Fruit fly (Drosophila melanogaster): Measurements from ENCODE around the gene sc.

DNA sequence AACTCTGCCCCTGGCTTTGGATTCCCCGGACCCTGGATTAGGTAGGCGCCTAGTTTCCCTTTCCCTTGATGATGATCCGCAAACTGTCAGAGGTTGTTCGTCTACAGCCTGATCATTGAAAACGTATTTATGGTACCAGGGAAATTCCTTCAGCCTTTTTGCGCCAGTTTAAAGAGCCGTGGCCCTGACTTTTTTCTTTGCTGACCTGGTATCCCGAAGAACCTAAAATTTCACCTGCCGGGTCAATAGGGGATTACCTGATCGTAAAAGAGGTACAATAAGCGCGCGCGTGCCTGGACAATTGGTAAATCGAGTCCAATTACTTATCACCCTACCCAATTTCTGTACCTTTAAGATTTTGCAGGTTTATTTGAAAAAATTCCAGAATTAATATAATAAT, 3.9 kb downstream of the sc start:
- TF ChIP-seq CG12605 (GFP tag; IDR thresholded peaks at IDR 0.05): no peak
- no peak for TF ChIP-seq CG8301 (tag; optimal IDR thresholded peaks at IDR 0.05)
- TF ChIP-seq CG9948 (tag; optimal IDR thresholded peaks at IDR 0.05): no peak
- no peak for TF ChIP-seq Snoo (tag; optimal IDR thresholded peaks at IDR 0.05)
- TF ChIP-seq CG8159 (tag; optimal IDR thresholded peaks at IDR 0.05): no peak
- TF ChIP-seq Pif1B (GFP tag; optimal IDR thresholded peaks at IDR 0.05): no peak
- no peak for TF ChIP-seq CG15710 (tag; optimal IDR thresholded peaks at IDR 0.05)
- TF ChIP-seq Pif1A (GFP tag; optimal IDR thresholded peaks at IDR 0.05): no peak
- no peak for TF ChIP-seq fd96Ca (GFP tag; IDR thresholded peaks at IDR 0.05)
- no peak for TF ChIP-seq CG14655 (GFP tag; optimal IDR thresholded peaks at IDR 0.05)
- TF ChIP-seq CG32121 (GFP tag; IDR thresholded peaks at IDR 0.05): no peak
- TF ChIP-seq Ets98B (GFP tag; IDR thresholded peaks at IDR 0.05): no peak
- no peak for TF ChIP-seq gl (tag; optimal IDR thresholded peaks at IDR 0.05)
- no peak for TF ChIP-seq CG17806 (tag; optimal IDR thresholded peaks at IDR 0.05)

Data from whole organism, pupa.